Fruit fly (Drosophila melanogaster): ENCODE measurements around the gene CG32579.
A peak's percentile ranks its signal among the peaks of the same experiment; 100 is the strongest.

Gene CG32579

DNA sequence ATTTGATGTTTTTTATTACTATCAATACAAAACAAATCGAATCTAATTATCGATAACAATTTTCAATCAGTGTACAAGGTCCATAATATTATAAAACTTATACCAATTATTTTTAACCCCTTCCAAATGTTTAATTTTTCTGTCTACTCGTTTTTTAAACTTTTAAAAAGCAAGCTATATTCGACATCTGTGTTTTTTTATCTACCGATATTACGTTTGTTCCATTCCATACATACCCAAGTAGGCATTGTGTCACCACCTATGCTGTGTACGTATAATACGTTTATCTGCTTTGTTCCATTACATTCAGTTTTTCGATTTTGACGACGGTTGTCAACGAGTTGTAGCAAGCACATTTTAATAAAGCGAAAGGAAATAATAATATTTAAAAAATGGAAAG, 38.2 kb downstream of the CG32579 start, which contains the start of gene nonA (continued):
- peak; percentile 51 for TF ChIP-seq CG4617 (GFP tag; optimal IDR thresholded peaks at IDR 0.05; ENCODE audit: borderline replicate concordance)
- peak; percentile 46 for TF ChIP-seq nom (GFP tag; optimal IDR thresholded peaks at IDR 0.05)
- TF ChIP-seq Scr (GFP tag; IDR thresholded peaks at IDR 0.05; ENCODE audit: partially characterized antibody) = peak; percentile 46
- no peak for TF ChIP-seq nerfin-1 (tag; optimal IDR thresholded peaks at IDR 0.05)
- peak; percentile 12 for TF ChIP-seq scrt (GFP tag; optimal IDR thresholded peaks at IDR 0.05)
- peak; percentile 58; the same call in 1 of the 2 replicates for TF ChIP-seq CG14667 (GFP tag; IDR thresholded peaks at IDR 0.05)
- peak; percentile 91 for TF ChIP-seq CG2116 (GFP tag; optimal IDR thresholded peaks at IDR 0.05)
- peak; percentile 58 for TF ChIP-seq MESR4 (GFP tag; optimal IDR thresholded peaks at IDR 0.05)
- peak; percentile 88 for TF ChIP-seq ssp (GFP tag; IDR thresholded peaks at IDR 0.05)
- peak; percentile 83 for TF ChIP-seq CG1024 (GFP tag; IDR thresholded peaks at IDR 0.05)
- TF ChIP-seq CG14710 (tag; optimal IDR thresholded peaks at IDR 0.05) = peak; percentile 60
- no peak for TF ChIP-seq Dek (tag; optimal IDR thresholded peaks at IDR 0.05)
- TF ChIP-seq amos (GFP tag; IDR thresholded peaks at IDR 0.05; ENCODE audit: partially characterized antibody) = peak; percentile 15; the same call in 1 of the 2 replicates
- no peak for TF ChIP-seq chif (GFP tag; optimal IDR thresholded peaks at IDR 0.05)
- peak; percentile 13 for TF ChIP-seq CG10267 (tag; optimal IDR thresholded peaks at IDR 0.05)

DNA sequence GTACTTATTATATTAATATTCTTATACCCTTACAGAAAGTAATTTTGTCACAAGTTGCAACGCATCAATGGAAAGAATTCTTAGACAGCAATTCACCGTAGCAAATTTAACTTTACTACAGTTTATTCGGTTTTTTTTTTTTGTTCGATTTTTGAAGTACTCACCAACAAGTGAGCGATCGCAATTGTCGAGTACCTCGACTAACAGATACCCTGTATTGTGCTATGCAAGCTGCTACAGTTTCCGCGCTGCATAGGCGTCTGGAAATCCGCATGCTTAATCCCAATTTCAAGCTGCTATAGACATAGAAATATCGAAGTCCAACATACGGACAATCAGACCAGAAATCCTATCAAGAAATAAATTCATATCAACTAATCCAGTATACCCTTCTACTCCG, 45.5 kb downstream of the CG32579 start:
- TF ChIP-seq CG16813 (GFP tag; IDR thresholded peaks at IDR 0.05; ENCODE audit: partially characterized antibody) (peak; percentile 26; the same call in 1 of the 3 replicates), peb (GFP tag; IDR thresholded peaks at IDR 0.05) (no peak), tgo (GFP tag; IDR thresholded peaks at IDR 0.05) (no peak), E2f2 (GFP tag; IDR thresholded peaks at IDR 0.05) (no peak), gcm2 (GFP tag; optimal IDR thresholded peaks at IDR 0.05) (no peak), CG14860 (GFP tag; IDR thresholded peaks at IDR 0.05; ENCODE audit: partially characterized antibody) (peak; percentile 50; the same call in 2 of the 3 replicates), Spps (tag; optimal IDR thresholded peaks at IDR 0.05) (no peak), kah (GFP tag; optimal IDR thresholded peaks at IDR 0.05) (no peak), ERR (GFP tag; optimal IDR thresholded peaks at IDR 0.05) (no peak), disco-r (GFP tag; optimal IDR thresholded peaks at IDR 0.05) (no peak), chm (GFP tag; IDR thresholded peaks at IDR 0.05) (no peak), Gug (GFP tag; IDR thresholded peaks at IDR 0.05) (no peak), aop (GFP tag; IDR thresholded peaks at IDR 0.05) (no peak), Atf-2 (GFP tag; optimal IDR thresholded peaks at IDR 0.05) (no peak), tna (GFP tag; IDR thresholded peaks at IDR 0.05; ENCODE audit: partially characterized antibody) (peak; percentile 41; the same call in 1 of the 2 replicates), HLH4C (GFP tag; IDR thresholded peaks at IDR 0.05; ENCODE audit: partially characterized antibody) (peak; percentile 55; the same call in 2 of the 3 replicates), Xbp1 (GFP tag; optimal IDR thresholded peaks at IDR 0.05) (no peak), inv (GFP tag; IDR thresholded peaks at IDR 0.05; ENCODE audit: partially characterized antibody) (peak; percentile 36; the same call in 1 of the 2 replicates), Mrtf (GFP tag; IDR thresholded peaks at IDR 0.05) (no peak), CG7963 (GFP tag; IDR thresholded peaks at IDR 0.05; ENCODE audit: partially characterized antibody) (peak; percentile 52; the same call in 2 of the 3 replicates), CG8281 (tag; optimal IDR thresholded peaks at IDR 0.05) (no peak), ase (GFP tag; IDR thresholded peaks at IDR 0.05) (no peak), danr (GFP tag; IDR thresholded peaks at IDR 0.05) (no peak), cwo (GFP tag; optimal IDR thresholded peaks at IDR 0.05) (no peak), Scr (GFP tag; IDR thresholded peaks at IDR 0.05; ENCODE audit: partially characterized antibody) (peak; percentile 23), Bdp1 (GFP tag; optimal IDR thresholded peaks at IDR 0.05) (no peak), h (optimal IDR thresholded peaks at IDR 0.05) (no peak), Rfx (GFP tag; IDR thresholded peaks at IDR 0.05) (no peak), CG7839 (tag; optimal IDR thresholded peaks at IDR 0.05) (no peak), maf-S (GFP tag; optimal IDR thresholded peaks at IDR 0.05) (no peak), Drgx (GFP tag; IDR thresholded peaks at IDR 0.05) (no peak), nerfin-2 (GFP tag; IDR thresholded peaks at IDR 0.05; ENCODE audit: partially characterized antibody) (peak; percentile 43)
